Fruit fly (Drosophila melanogaster): ENCODE data around the gene HP1b.

Gene HP1b

dm6 chrX:9089254-9090056, 8.6 kb downstream of the HP1b start, which contains the start of gene CCT2 (continued):
- TF ChIP-seq CG6854 (GFP tag; optimal IDR thresholded peaks at IDR 0.05): peak; percentile 23
- no peak for TF ChIP-seq fd59A (GFP tag; optimal IDR thresholded peaks at IDR 0.05)
- no peak for TF ChIP-seq CG10669 (GFP tag; optimal IDR thresholded peaks at IDR 0.05)
- no peak for TF ChIP-seq fd85E (GFP tag; optimal IDR thresholded peaks at IDR 0.05)
- TF ChIP-seq fkh (GFP tag; optimal IDR thresholded peaks at IDR 0.05): no peak
- TF ChIP-seq CG9139 (GFP tag; optimal IDR thresholded peaks at IDR 0.05): no peak
- no peak for TF ChIP-seq cyc (GFP tag; optimal IDR thresholded peaks at IDR 0.05)
- peak; percentile 71 for TF ChIP-seq Sox14 (GFP tag; optimal IDR thresholded peaks at IDR 0.05)
- no peak for TF ChIP-seq CG11762 (GFP tag; optimal IDR thresholded peaks at IDR 0.05; ENCODE audit: insufficient read depth)
- TF ChIP-seq Sox102F (GFP tag; optimal IDR thresholded peaks at IDR 0.05): no peak
- no peak for TF ChIP-seq OdsH (GFP tag; optimal IDR thresholded peaks at IDR 0.05)
- no peak for TF ChIP-seq topi (GFP tag; optimal IDR thresholded peaks at IDR 0.05)
- no peak for TF ChIP-seq lz (GFP tag; optimal IDR thresholded peaks at IDR 0.05)
- no peak for TF ChIP-seq Gug (GFP tag; IDR thresholded peaks at IDR 0.05)
- peak; percentile 3 for TF ChIP-seq esn (GFP tag; optimal IDR thresholded peaks at IDR 0.05)
- TF ChIP-seq svp (GFP tag): peak; percentile 88
- TF ChIP-seq spab (GFP tag; optimal IDR thresholded peaks at IDR 0.05): no peak
- no peak for TF ChIP-seq Sox15 (GFP tag; optimal IDR thresholded peaks at IDR 0.05)
- TF ChIP-seq Eip78C (GFP tag): peak; percentile 51
- no peak for TF ChIP-seq Hr38 (GFP tag; optimal IDR thresholded peaks at IDR 0.05)
- TF ChIP-seq Blimp-1 (GFP tag; optimal IDR thresholded peaks at IDR 0.05): no peak
- no peak for TF ChIP-seq CG8119 (GFP tag; IDR thresholded peaks at IDR 0.05)
- TF ChIP-seq CG6276 (GFP tag; optimal IDR thresholded peaks at IDR 0.05): no peak

- TF ChIP-seq svp (GFP tag) (peak; percentile 72), Ets96B (tag; optimal IDR thresholded peaks at IDR 0.05) (no peak)
Observed at dm6 chrX:9090057-9090358, 9.1 kb downstream of the HP1b start.

dm6 chrX:9093062-9093461, 12.2 kb downstream of the HP1b start:
- TF ChIP-seq Ets96B (tag; optimal IDR thresholded peaks at IDR 0.05) (no peak), vri (GFP tag; optimal IDR thresholded peaks at IDR 0.05) (no peak), spab (GFP tag; optimal IDR thresholded peaks at IDR 0.05) (no peak), Eip93F (GFP tag; optimal IDR thresholded peaks at IDR 0.05) (no peak), CG6163 (GFP tag; IDR thresholded peaks at IDR 0.05) (no peak), Smox (GFP tag; optimal IDR thresholded peaks at IDR 0.05) (no peak), ss (GFP tag; optimal IDR thresholded peaks at IDR 0.05) (no peak), CG9139 (GFP tag; optimal IDR thresholded peaks at IDR 0.05) (no peak), Sox14 (GFP tag; optimal IDR thresholded peaks at IDR 0.05) (no peak), CG7368 (GFP tag; optimal IDR thresholded peaks at IDR 0.05) (no peak), Eip75B (GFP tag; optimal IDR thresholded peaks at IDR 0.05) (no peak), svp (GFP tag) (no peak), CG3032 (tag; optimal IDR thresholded peaks at IDR 0.05) (no peak), CG1621 (tag; optimal IDR thresholded peaks at IDR 0.05) (no peak), CG32006 (GFP tag; optimal IDR thresholded peaks at IDR 0.05) (no peak), CG6854 (GFP tag; optimal IDR thresholded peaks at IDR 0.05) (no peak), eg (GFP tag; IDR thresholded peaks at IDR 0.05) (no peak), fkh (GFP tag; optimal IDR thresholded peaks at IDR 0.05) (no peak), cyc (GFP tag; optimal IDR thresholded peaks at IDR 0.05) (no peak)

dm6 chrX:9093912-9094311, 13.0 kb downstream of the HP1b start:
- TF ChIP-seq achi (GFP tag; optimal IDR thresholded peaks at IDR 0.05) (no peak), svp (GFP tag) (peak; percentile 83)
